Fruit fly (Drosophila melanogaster) whole organism, wandering third instar larva: ENCODE measurements around the gene SkpC.

ENCODE experiments used
- br ChIP-seq: fragments of 200-800 bp; sonication (Bioruptor generic); optimal IDR thresholded peaks from 2 replicates; lab custom pipeline; 2016; ENCODE audit warnings: missing biosample characterization, missing genetic modification characterization
- lola ChIP-seq: fragments of >200 bp; optimal IDR thresholded peaks from 2 replicates; lab custom pipeline; 2017; ENCODE audit warnings: missing biosample characterization, missing genetic modification characterization
- pan ChIP-seq: fragments of >200 bp; optimal IDR thresholded peaks from 2 replicates; lab custom pipeline; 2017
- woc ChIP-seq: sonication (Bioruptor generic); optimal IDR thresholded peaks from 2 replicates; lab custom pipeline; 2016; ENCODE audit warnings: missing biosample characterization, mild to moderate bottlenecking, missing genetic modification characterization

DNA sequence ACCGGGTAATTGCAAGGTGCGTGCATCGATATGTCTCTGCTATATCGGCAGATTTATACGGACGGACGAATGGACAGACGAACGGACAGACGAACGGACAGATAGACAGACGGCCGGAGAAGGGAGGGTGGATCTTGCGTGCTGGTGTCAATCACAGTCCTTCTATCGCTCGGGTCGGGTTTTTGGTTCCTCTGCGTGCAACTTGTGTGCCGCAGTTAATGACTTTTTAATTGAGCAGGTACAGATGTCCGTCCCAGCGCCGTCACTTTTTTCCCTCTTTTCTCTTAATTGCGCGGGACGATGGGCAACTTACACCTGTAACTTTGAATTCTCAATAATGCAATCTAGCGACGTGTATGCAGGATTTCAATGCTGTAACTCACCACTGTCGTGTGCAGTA lies 29.0 kb upstream of the SkpC start:
- TF ChIP-seq woc (GFP tag; lab: Kevin White, UChicago) (no peak), br (GFP tag; lab: Kevin White, UChicago) (no peak), pan (lab: Kevin White, UChicago) (no peak), lola (GFP tag; lab: Kevin White, UChicago) (no peak)
